In genomic region chr2L:1118149-1118548, dm6 we compare ENCODE assay signal across 6 fruit fly cellular contexts.
TF ChIP-seq lines count a peak whose summit lies in the region.

No protein-coding gene starts in this region.

- peak; percentile 11 to 51 for TF ChIP-seq CTCF in S2 (optimal IDR thresholded peaks at IDR 0.05; lab: Kevin White, UChicago)
- TF ChIP-seq CTCF in whole organism, embryonic (GFP tag; optimal IDR thresholded peaks at IDR 0.05; lab: Kevin White, UChicago) = peak; percentile 63

TF ChIP-seq in whole organism, adult, 20 proteins besides CTCF, POLR2A, EP300 and RAD21 (continues in another document):
- TF ChIP-seq Mnt (GFP tag; optimal IDR thresholded peaks at IDR 0.05; lab: Kevin White, UChicago) = peak; percentile 28
- TF ChIP-seq toe (GFP tag; optimal IDR thresholded peaks at IDR 0.05; lab: Kevin White, UChicago) = peak; percentile 7
- no peak for TF ChIP-seq CG33017 (tag; optimal IDR thresholded peaks at IDR 0.05; lab: Kevin White, UChicago)
- peak; percentile 27 for TF ChIP-seq tj (GFP tag; optimal IDR thresholded peaks at IDR 0.05; lab: Kevin White, UChicago)
- no peak for TF ChIP-seq ovo (GFP tag; optimal IDR thresholded peaks at IDR 0.05; lab: Kevin White, UChicago)
- TF ChIP-seq CG5204 (GFP tag; optimal IDR thresholded peaks at IDR 0.05; lab: Kevin White, UChicago) = peak; percentile 39
- no peak for TF ChIP-seq Crg-1 (GFP tag; optimal IDR thresholded peaks at IDR 0.05; lab: Kevin White, UChicago)
- no peak for TF ChIP-seq cnc (optimal IDR thresholded peaks at IDR 0.05; lab: Kevin White, UChicago)
- no peak for TF ChIP-seq CG12768 (GFP tag; optimal IDR thresholded peaks at IDR 0.05; lab: Kevin White, UChicago)
- TF ChIP-seq pad (GFP tag; optimal IDR thresholded peaks at IDR 0.05; lab: Kevin White, UChicago) = no peak
- TF ChIP-seq CG1620 (GFP tag; optimal IDR thresholded peaks at IDR 0.05; lab: Kevin White, UChicago) = no peak
- TF ChIP-seq Hr96 (GFP tag; optimal IDR thresholded peaks at IDR 0.05; lab: Kevin White, UChicago) = no peak
- TF ChIP-seq CG7101 (tag; optimal IDR thresholded peaks at IDR 0.05; lab: Kevin White, UChicago) = no peak
- no peak for TF ChIP-seq bab1 (GFP tag; optimal IDR thresholded peaks at IDR 0.05; lab: Kevin White, UChicago)
- TF ChIP-seq Clk (GFP tag; optimal IDR thresholded peaks at IDR 0.05; lab: Kevin White, UChicago) = no peak
- TF ChIP-seq CG11617 (GFP tag; optimal IDR thresholded peaks at IDR 0.05; lab: Kevin White, UChicago) = no peak
- TF ChIP-seq CG7045 (GFP tag; optimal IDR thresholded peaks at IDR 0.05; lab: Kevin White, UChicago) = no peak
- TF ChIP-seq kay (GFP tag; lab: Kevin White, UChicago; ENCODE audit: borderline replicate concordance) = no peak
- no peak for TF ChIP-seq cic (GFP tag; optimal IDR thresholded peaks at IDR 0.05; lab: Kevin White, UChicago)

TF ChIP-seq in whole organism, embryonic, 481 proteins besides CTCF, POLR2A, EP300 and RAD21 (continues in another document):
- TF ChIP-seq E2f2 (GFP tag; IDR thresholded peaks at IDR 0.05; lab: Robert Waterston, UW) (peak; percentile 11; the same call in 1 of the 2 replicates), chif (GFP tag; optimal IDR thresholded peaks at IDR 0.05; lab: Kevin White, UChicago) (no peak), H2.0 (GFP tag; IDR thresholded peaks at IDR 0.05; lab: Robert Waterston, UW) (no peak), CG34376 (GFP tag; optimal IDR thresholded peaks at IDR 0.05; lab: Kevin White, UChicago) (no peak), crc (GFP tag; optimal IDR thresholded peaks at IDR 0.05; lab: Kevin White, UChicago) (no peak), stwl (tag; optimal IDR thresholded peaks at IDR 0.05; lab: Kevin White, UChicago) (peak; percentile 7), sim (GFP tag; IDR thresholded peaks at IDR 0.05; lab: Robert Waterston, UW) (no peak), CG14014 (GFP tag; IDR thresholded peaks at IDR 0.05; lab: Robert Waterston, UW) (no peak), corto (GFP tag; optimal IDR thresholded peaks at IDR 0.05; lab: Kevin White, UChicago) (no peak), nmo (GFP tag; optimal IDR thresholded peaks at IDR 0.05; lab: Kevin White, UChicago) (no peak), lmd (GFP tag; IDR thresholded peaks at IDR 0.05; lab: Robert Waterston, UW) (no peak), C15 (GFP tag; IDR thresholded peaks at IDR 0.05; lab: Robert Waterston, UW) (no peak), CG31224 (GFP tag; IDR thresholded peaks at IDR 0.05; lab: Robert Waterston, UW) (no peak), peb (GFP tag; IDR thresholded peaks at IDR 0.05; lab: Robert Waterston, UW) (no peak), CG10267 (tag; optimal IDR thresholded peaks at IDR 0.05; lab: Kevin White, UChicago) (no peak), Atf-2 (GFP tag; optimal IDR thresholded peaks at IDR 0.05; lab: Kevin White, UChicago) (no peak), bowl (GFP tag; IDR thresholded peaks at IDR 0.05; lab: Robert Waterston, UW) (no peak), da (GFP tag; optimal IDR thresholded peaks at IDR 0.05; lab: Kevin White, UChicago) (no peak), slp2 (GFP tag; optimal IDR thresholded peaks at IDR 0.05; lab: Kevin White, UChicago) (no peak), crol (GFP tag; IDR thresholded peaks at IDR 0.05; lab: Robert Waterston, UW) (no peak)

TF ChIP-seq in whole organism, prepupa, 60 proteins besides CTCF, POLR2A, EP300 and RAD21:
- TF ChIP-seq OdsH (GFP tag; optimal IDR thresholded peaks at IDR 0.05; lab: Kevin White, UChicago) = no peak
- peak; percentile 14 for TF ChIP-seq Eip78C (GFP tag; lab: Kevin White, UChicago)
- TF ChIP-seq pdm3 (GFP tag; optimal IDR thresholded peaks at IDR 0.05; lab: Kevin White, UChicago) = no peak
- peak; percentile 31; the same call in 2 of the 3 replicates for TF ChIP-seq eg (GFP tag; IDR thresholded peaks at IDR 0.05; lab: Robert Waterston, UW)
- TF ChIP-seq CG1621 (tag; optimal IDR thresholded peaks at IDR 0.05; lab: Kevin White, UChicago) = no peak
- no peak for TF ChIP-seq achi (GFP tag; optimal IDR thresholded peaks at IDR 0.05; lab: Kevin White, UChicago)
- no peak for TF ChIP-seq Sox15 (GFP tag; optimal IDR thresholded peaks at IDR 0.05; lab: Kevin White, UChicago)
- no peak for TF ChIP-seq Lpt (GFP tag; optimal IDR thresholded peaks at IDR 0.05; lab: Kevin White, UChicago)
- no peak for TF ChIP-seq Hr39 (GFP tag; optimal IDR thresholded peaks at IDR 0.05; lab: Kevin White, UChicago)
- TF ChIP-seq svp (GFP tag; lab: Kevin White, UChicago) = peak; percentile 61
- no peak for TF ChIP-seq Smox (GFP tag; optimal IDR thresholded peaks at IDR 0.05; lab: Kevin White, UChicago)
- no peak for TF ChIP-seq CG4318 (GFP tag; optimal IDR thresholded peaks at IDR 0.05; lab: Kevin White, UChicago)
- TF ChIP-seq CG6808 (GFP tag; optimal IDR thresholded peaks at IDR 0.05; lab: Kevin White, UChicago) = no peak
- no peak for TF ChIP-seq CG6854 (GFP tag; optimal IDR thresholded peaks at IDR 0.05; lab: Kevin White, UChicago)
- no peak for TF ChIP-seq Hr38 (GFP tag; optimal IDR thresholded peaks at IDR 0.05; lab: Kevin White, UChicago)
- no peak for TF ChIP-seq Eip93F (GFP tag; optimal IDR thresholded peaks at IDR 0.05; lab: Kevin White, UChicago)

TF ChIP-seq in whole organism, pupa, 21 proteins besides CTCF, POLR2A, EP300 and RAD21:
- 0 out of 2 replicates have a peak, but pooled peaks have one; percentile 11 for TF ChIP-seq CG12605 (GFP tag; IDR thresholded peaks at IDR 0.05; lab: Robert Waterston, UW)
- TF ChIP-seq CG32121 (GFP tag; IDR thresholded peaks at IDR 0.05; lab: Robert Waterston, UW) = peak; percentile 44; the same call in 1 of the 2 replicates
- peak; percentile 57 for TF ChIP-seq CG14655 (GFP tag; optimal IDR thresholded peaks at IDR 0.05; lab: Kevin White, UChicago)
- TF ChIP-seq CG10348 (GFP tag; IDR thresholded peaks at IDR 0.05; lab: Robert Waterston, UW) = no peak

TF ChIP-seq in whole organism, wandering third instar larva, 38 proteins besides CTCF, POLR2A, EP300 and RAD21:
- TF ChIP-seq Dif (GFP tag; optimal IDR thresholded peaks at IDR 0.05; lab: Kevin White, UChicago; ENCODE audit: partially characterized antibody) = peak; percentile 6
- TF ChIP-seq br (GFP tag; optimal IDR thresholded peaks at IDR 0.05; lab: Kevin White, UChicago) = peak; percentile 0
- TF ChIP-seq CG9705 (GFP tag; optimal IDR thresholded peaks at IDR 0.05; lab: Kevin White, UChicago) = no peak
